Worm (Caenorhabditis elegans) whole organism, young adult: ENCODE results near the gene irld-51.

Experiments
- F10E7.11 ChIP-seq: sonication (generic microtip); optimal IDR thresholded peaks from 2 replicates; lab custom pipeline; 2017; ENCODE audit warnings: mild to moderate bottlenecking, missing genetic modification characterization, moderate library complexity, missing compliant biosample characterization
- F22D6.2 ChIP-seq: sonication (generic microtip); optimal IDR thresholded peaks from 2 replicates; lab custom pipeline; 2016; ENCODE audit warnings: mild to moderate bottlenecking, missing genetic modification characterization, missing compliant biosample characterization
- F52B5.7 ChIP-seq: sonication (generic microtip); optimal IDR thresholded peaks from 2 replicates; lab custom pipeline; 2016; ENCODE audit warnings: mild to moderate bottlenecking, missing genetic modification characterization, missing compliant biosample characterization
- K12H6.12 ChIP-seq: fragments of 200-800 bp; sonication (Bioruptor generic); optimal IDR thresholded peaks from 2 replicates; lab custom pipeline; 2018; ENCODE audit warnings: mild to moderate bottlenecking, missing genetic modification characterization, missing compliant biosample characterization
- T07F8.4 ChIP-seq: sonication (generic microtip); optimal IDR thresholded peaks from 2 replicates; lab custom pipeline; 2016; ENCODE audit warnings: mild to moderate bottlenecking, missing genetic modification characterization, moderate library complexity, missing compliant biosample characterization
- Y67H2A.10 ChIP-seq: fragments of 200-800 bp; sonication (Bioruptor generic); conservative IDR thresholded peaks from 2 replicates; pipeline ENCODE4 v1.3.6; 2022; ENCODE audit warnings: missing genetic modification reagents, missing genetic modification characterization, missing compliant biosample characterization
- Y95B8A.8 ChIP-seq: fragments of 200-800 bp; sonication (Bioruptor generic); IDR thresholded peaks from 2 replicates; pipeline ENCODE4 v1.3.6; 2022; ENCODE audit warnings: missing genetic modification reagents, missing genetic modification characterization, missing compliant biosample characterization
- atf-7 ChIP-seq: sonication (generic microtip); optimal IDR thresholded peaks from 2 replicates; lab custom pipeline; 2017; ENCODE audit warnings: mild to moderate bottlenecking, missing genetic modification characterization, missing compliant biosample characterization
- athp-1 ChIP-seq: sonication (generic microtip); optimal IDR thresholded peaks from 2 replicates; lab custom pipeline; 2017; ENCODE audit warnings: mild to moderate bottlenecking, missing genetic modification characterization, missing compliant biosample characterization
- attf-5 ChIP-seq: fragments of 200-800 bp; sonication (Bioruptor generic); optimal IDR thresholded peaks from 2 replicates; lab custom pipeline; 2018; ENCODE audit warnings: mild to moderate bottlenecking, missing genetic modification characterization, missing compliant biosample characterization
- cebp-1 ChIP-seq, 2 experiments: fragments of 200-800 bp in 1 of 2; sonication (Bioruptor generic) in 1 of 2; sonication (generic microtip) in 1 of 2; IDR thresholded peaks in 1 of 2; optimal IDR thresholded peaks in 1 of 2; 2 replicates each; pipeline versions ENCODE4 v1.3.6 to Lab custom; 2017 to 2022; ENCODE audit warnings: missing compliant biosample characterization in 2 of 2, missing genetic modification characterization in 2 of 2, mild to moderate bottlenecking in 1 of 2, missing genetic modification reagents in 1 of 2, moderate library complexity in 1 of 2
- cebp-2 ChIP-seq: fragments of 200-800 bp; sonication (Bioruptor generic); IDR thresholded peaks from 2 replicates; pipeline ENCODE4 v1.3.6; 2022; ENCODE audit warnings: missing genetic modification characterization, missing compliant biosample characterization
- ceh-100 ChIP-seq: fragments of 200-800 bp; sonication (Bioruptor generic); IDR thresholded peaks from 2 replicates; pipeline ENCODE4 v1.3.6; 2022; ENCODE audit warnings: missing genetic modification reagents, missing genetic modification characterization, missing compliant biosample characterization
- ceh-27 ChIP-seq: fragments of 200-800 bp; sonication (Bioruptor generic); optimal IDR thresholded peaks from 2 replicates; lab custom pipeline; 2018; ENCODE audit warnings: mild to moderate bottlenecking, missing genetic modification characterization, moderate library complexity, missing compliant biosample characterization
- chd-7 ChIP-seq: sonication (generic microtip); optimal IDR thresholded peaks from 2 replicates; lab custom pipeline; 2016; ENCODE audit warnings: mild to moderate bottlenecking, missing genetic modification characterization, moderate library complexity, missing compliant biosample characterization
- die-1 ChIP-seq: sonication (generic microtip); optimal IDR thresholded peaks from 2 replicates; lab custom pipeline; 2016; ENCODE audit warnings: missing genotype, mild to moderate bottlenecking, missing genetic modification characterization, missing compliant biosample characterization
- dox-1 ChIP-seq: fragments of 200-800 bp; sonication (Bioruptor generic); IDR thresholded peaks from 2 replicates; pipeline ENCODE4 v1.3.6; 2022; ENCODE audit warnings: missing genetic modification reagents, missing genetic modification characterization, missing compliant biosample characterization
- egl-18 ChIP-seq: fragments of 200-800 bp; sonication (Bioruptor generic); IDR thresholded peaks from 2 replicates; pipeline ENCODE4 v1.3.6; 2022; ENCODE audit warnings: missing genetic modification reagents, missing genetic modification characterization, missing compliant biosample characterization
- egl-44 ChIP-seq: fragments of 200-800 bp; sonication (Bioruptor generic); IDR thresholded peaks from 2 replicates; pipeline ENCODE4 v1.3.6; 2022; ENCODE audit warnings: missing genetic modification reagents, missing genetic modification characterization, missing compliant biosample characterization
- egrh-3 ChIP-seq: fragments of 200-800 bp; sonication (Bioruptor generic); IDR thresholded peaks from 2 replicates; pipeline ENCODE4 v1.3.6; 2022; ENCODE audit warnings: missing genetic modification reagents, missing genetic modification characterization, missing compliant biosample characterization
- gei-17 ChIP-seq: fragments of 200-800 bp; sonication (Bioruptor generic); optimal IDR thresholded peaks from 2 replicates; lab custom pipeline; 2018; ENCODE audit warnings: mild to moderate bottlenecking, missing genetic modification characterization, missing compliant biosample characterization
- hmg-1.2 ChIP-seq: fragments of 200-800 bp; sonication (Bioruptor generic); IDR thresholded peaks from 2 replicates; pipeline ENCODE4 v1.3.6; 2022; ENCODE audit warnings: missing genetic modification reagents, missing genetic modification characterization, missing compliant biosample characterization
- let-526 ChIP-seq: fragments of 200-800 bp; sonication (Bioruptor generic); IDR thresholded peaks from 2 replicates; pipeline ENCODE4 v1.3.6; 2022; ENCODE audit warnings: missing genetic modification reagents, missing genetic modification characterization, missing compliant biosample characterization
- let-607 ChIP-seq, 2 experiments: fragments of 200-800 bp in 1 of 2; sonication (Bioruptor generic) in 1 of 2; sonication (generic microtip) in 1 of 2; optimal IDR thresholded peaks; 2 replicates each; lab custom pipeline; 2016 to 2018; ENCODE audit warnings: mild to moderate bottlenecking in 2 of 2, missing compliant biosample characterization in 2 of 2, missing genetic modification characterization in 2 of 2, moderate library complexity in 2 of 2, missing genotype in 1 of 2
- lir-1 ChIP-seq: fragments of 200-800 bp; sonication (Bioruptor generic); conservative IDR thresholded peaks from 2 replicates; pipeline ENCODE4 v1.3.6; 2022; ENCODE audit warnings: missing genetic modification reagents, missing genetic modification characterization, missing compliant biosample characterization
- madf-10 ChIP-seq: sonication (generic microtip); optimal IDR thresholded peaks from 2 replicates; lab custom pipeline; 2016; ENCODE audit warnings: mild to moderate bottlenecking, missing genetic modification characterization, missing compliant biosample characterization
- madf-3 ChIP-seq: fragments of 200-800 bp; sonication (Bioruptor generic); IDR thresholded peaks from 2 replicates; pipeline ENCODE4 v1.3.6; 2022; ENCODE audit warnings: missing genetic modification reagents, missing genetic modification characterization, missing compliant biosample characterization
- madf-8 ChIP-seq: fragments of 200-800 bp; sonication (Bioruptor generic); conservative IDR thresholded peaks from 2 replicates; pipeline ENCODE4 v1.3.6; 2022; ENCODE audit warnings: missing genetic modification reagents, missing genetic modification characterization, missing compliant biosample characterization
- mcd-1 ChIP-seq: fragments of 200-800 bp; sonication (Bioruptor generic); IDR thresholded peaks from 2 replicates; pipeline ENCODE4 v1.3.6; 2022; ENCODE audit warnings: missing genetic modification reagents, missing genetic modification characterization, missing compliant biosample characterization
- mel-28 ChIP-seq: sonication (generic microtip); optimal IDR thresholded peaks from 2 replicates; lab custom pipeline; 2016; ENCODE audit warnings: borderline replicate concordance, mild to moderate bottlenecking, missing genetic modification characterization, missing compliant biosample characterization
- nfya-1 ChIP-seq: sonication (generic microtip); optimal IDR thresholded peaks from 2 replicates; lab custom pipeline; 2017; ENCODE audit warnings: antibody characterized with exemption, missing compliant biosample characterization, missing genetic modification characterization, borderline replicate concordance; ENCODE audit not compliant: insufficient read depth
- nhr-80 ChIP-seq: sonication (generic microtip); optimal IDR thresholded peaks from 2 replicates; lab custom pipeline; 2016; ENCODE audit warnings: missing genetic modification characterization, missing compliant biosample characterization
- pbrm-1 ChIP-seq: fragments of 200-800 bp; sonication (Bioruptor generic); IDR thresholded peaks from 2 replicates; pipeline ENCODE4 v1.3.6; 2022; ENCODE audit warnings: missing genetic modification reagents, missing genetic modification characterization, missing compliant biosample characterization
- repo-1 ChIP-seq: sonication (generic microtip); optimal IDR thresholded peaks from 2 replicates; lab custom pipeline; 2017; ENCODE audit warnings: mild to moderate bottlenecking, missing genetic modification characterization, missing compliant biosample characterization
- sdz-38 ChIP-seq: sonication (generic microtip); optimal IDR thresholded peaks from 2 replicates; lab custom pipeline; 2016; ENCODE audit warnings: missing genotype, missing genetic modification characterization, missing compliant biosample characterization
- snpc-1.1 ChIP-seq: sonication (generic microtip); optimal IDR thresholded peaks from 2 replicates; lab custom pipeline; 2017; ENCODE audit warnings: missing genetic modification characterization, mild to moderate bottlenecking, missing compliant biosample characterization, antibody characterized with exemption, moderate library complexity, missing genotype, missing genetic modification reagents; ENCODE audit not compliant: insufficient read depth
- snpc-1.3 ChIP-seq: sonication (generic microtip); optimal IDR thresholded peaks from 2 replicates; lab custom pipeline; 2017; ENCODE audit warnings: missing genetic modification characterization, mild to moderate bottlenecking, missing compliant biosample characterization, antibody characterized with exemption, moderate library complexity, missing genotype, missing genetic modification reagents; ENCODE audit not compliant: insufficient read depth
- snpc-4 ChIP-seq, 5 experiments: fragments of 150-350 bp in 1 of 5; sonication (generic microtip) in 4 of 5; optimal IDR thresholded peaks; 2 replicates each; lab custom pipeline; 2014 to 2018; ENCODE audit warnings: missing genetic modification characterization in 5 of 5, missing biosample characterization in 3 of 5, antibody characterized with exemption in 2 of 5, mild to moderate bottlenecking in 2 of 5, missing compliant biosample characterization in 2 of 5, missing genotype in 2 of 5, moderate library complexity in 2 of 5, missing genetic modification reagents in 1 of 5
- somi-1 ChIP-seq: fragments of 200-800 bp; sonication (Bioruptor generic); optimal IDR thresholded peaks from 2 replicates; lab custom pipeline; 2018; ENCODE audit warnings: mild to moderate bottlenecking, missing genetic modification characterization, missing compliant biosample characterization
- sptf-2 ChIP-seq: fragments of 200-800 bp; sonication (Bioruptor generic); optimal IDR thresholded peaks from 2 replicates; lab custom pipeline; 2018; ENCODE audit warnings: mild to moderate bottlenecking, missing genetic modification characterization, missing compliant biosample characterization
- ztf-25 ChIP-seq: fragments of 200-800 bp; sonication (Bioruptor generic); IDR thresholded peaks from 2 replicates; pipeline ENCODE4 v1.3.6; 2022; ENCODE audit warnings: missing genetic modification reagents, missing genetic modification characterization, missing compliant biosample characterization
- ztf-3 ChIP-seq: fragments of 200-800 bp; sonication (Bioruptor generic); optimal IDR thresholded peaks from 2 replicates; lab custom pipeline; 2018; ENCODE audit warnings: mild to moderate bottlenecking, missing genetic modification characterization, missing compliant biosample characterization

irld-51 gene

DNA sequence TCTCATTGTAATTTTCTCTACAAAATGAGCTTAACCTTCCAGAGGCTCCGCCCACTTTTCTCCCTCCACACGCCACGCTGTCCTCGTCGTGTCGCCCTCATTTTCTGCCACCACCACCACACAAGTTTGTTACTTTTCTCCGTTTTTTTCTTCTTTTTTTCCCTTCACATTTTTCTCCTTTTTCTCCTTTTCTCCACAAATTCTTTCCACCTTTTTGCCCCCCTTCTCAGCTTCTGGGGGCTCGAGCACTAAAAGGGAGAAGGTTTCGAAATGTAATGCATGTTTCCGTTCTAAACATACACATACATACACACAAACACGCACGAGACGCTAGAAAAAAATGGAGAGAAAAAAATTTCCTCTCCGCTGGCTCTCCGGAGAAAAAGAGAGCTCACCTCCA, 24.1 kb upstream of the irld-51 start, which contains the start of gene nhr-88 (continued):
- peak; percentile 42 for TF ChIP-seq mcd-1
- no peak for TF ChIP-seq F52B5.7 (tag; lab: Kevin White, UChicago)
- no peak for TF ChIP-seq gei-17
- no peak for TF ChIP-seq T07F8.4
- no peak for TF ChIP-seq egrh-3 (GFP tag; lab: Robert Waterston, UW)
- no peak for TF ChIP-seq madf-10 (tag; lab: Kevin White, UChicago)
- TF ChIP-seq Y67H2A.10: no peak
- no peak for TF ChIP-seq die-1 (tag; lab: Kevin White, UChicago)
- 0 out of 2 replicates have a peak, but pooled peaks have one; percentile 15 for TF ChIP-seq madf-8 (GFP tag; lab: Robert Waterston, UW)
- peak; percentile 16 for TF ChIP-seq atf-7 (tag; lab: Kevin White, UChicago)
- TF ChIP-seq cebp-1 (GFP tag; IDR thresholded peaks at IDR 0.05; lab: Robert Waterston, UW): no peak
- peak; percentile 69 for TF ChIP-seq cebp-1 (tag; optimal IDR thresholded peaks at IDR 0.05; lab: Kevin White, UChicago)
- TF ChIP-seq chd-7: peak; percentile 18
- TF ChIP-seq snpc-1.1: no peak
- no peak for TF ChIP-seq ceh-100 (GFP tag; lab: Robert Waterston, UW)
- TF ChIP-seq, all 124 proteins: peak for 11

ce11 chrII:2975561-2976230, 23.2 kb upstream of the irld-51 start:
- TF ChIP-seq dox-1 (GFP tag; lab: Robert Waterston, UW) (0 out of 2 replicates have a peak, but pooled peaks have one; percentile 16), atf-7 (tag; lab: Kevin White, UChicago) (peak; percentile 87), somi-1 (GFP tag; lab: Kevin White, UChicago) (no peak), nhr-80 (tag; lab: Kevin White, UChicago) (peak; percentile 55), egl-44 (GFP tag; lab: Robert Waterston, UW) (no peak), snpc-4 (GFP tag; optimal IDR thresholded peaks at IDR 0.05; lab: Kevin White, UChicago) (no peak), snpc-4 (tag; optimal IDR thresholded peaks at IDR 0.05; lab: Kevin White, UChicago) (no peak)

- TF ChIP-seq lir-1 (GFP tag; lab: Robert Waterston, UW) (no peak), cebp-2 (peak; percentile 78; the same call in 1 of the 2 replicates), repo-1 (peak; percentile 91), K12H6.12 (tag; lab: Kevin White, UChicago) (peak; percentile 93), madf-3 (GFP tag; lab: Robert Waterston, UW) (peak; percentile 83; the same call in 1 of the 2 replicates), let-526 (GFP tag; lab: Robert Waterston, UW) (peak; percentile 92), nfya-1 (tag; lab: Kevin White, UChicago) (no peak), egl-18 (GFP tag; lab: Robert Waterston, UW) (peak; percentile 91), ceh-100 (GFP tag; lab: Robert Waterston, UW) (peak; percentile 86), ztf-25 (no peak), Y95B8A.8 (GFP tag; lab: Robert Waterston, UW) (peak; percentile 85), attf-5 (GFP tag; lab: Kevin White, UChicago) (peak; percentile 74), sptf-2 (GFP tag; lab: Kevin White, UChicago) (peak; percentile 4), ceh-27 (peak; percentile 96), F52B5.7 (tag; lab: Kevin White, UChicago) (peak; percentile 81), snpc-1.3 (tag; lab: Kevin White, UChicago) (no peak), ztf-3 (GFP tag; lab: Kevin White, UChicago) (peak; percentile 88), mel-28 (tag; lab: Kevin White, UChicago) (peak; percentile 36), let-607 (tag; optimal IDR thresholded peaks at IDR 0.05; lab: Kevin White, UChicago) (peak in 1 of 2 experiments; percentile 9), egrh-3 (GFP tag; lab: Robert Waterston, UW) (peak; percentile 100), athp-1 (tag; lab: Kevin White, UChicago) (peak; percentile 82), hmg-1.2 (GFP tag; lab: Robert Waterston, UW) (peak; percentile 99), F22D6.2 (tag; lab: Kevin White, UChicago) (peak; percentile 46), pbrm-1 (GFP tag; lab: Robert Waterston, UW) (peak; percentile 97), sdz-38 (tag; lab: Kevin White, UChicago) (no peak), F10E7.11 (tag; lab: Kevin White, UChicago) (peak; percentile 62)
These were observed 21.4 kb upstream of the irld-51 start for ce11 chrII:2973940-2974402.
